Worm (Caenorhabditis elegans): ENCODE results near the gene ZK6.6.

ZK6.6 gene

DNA sequence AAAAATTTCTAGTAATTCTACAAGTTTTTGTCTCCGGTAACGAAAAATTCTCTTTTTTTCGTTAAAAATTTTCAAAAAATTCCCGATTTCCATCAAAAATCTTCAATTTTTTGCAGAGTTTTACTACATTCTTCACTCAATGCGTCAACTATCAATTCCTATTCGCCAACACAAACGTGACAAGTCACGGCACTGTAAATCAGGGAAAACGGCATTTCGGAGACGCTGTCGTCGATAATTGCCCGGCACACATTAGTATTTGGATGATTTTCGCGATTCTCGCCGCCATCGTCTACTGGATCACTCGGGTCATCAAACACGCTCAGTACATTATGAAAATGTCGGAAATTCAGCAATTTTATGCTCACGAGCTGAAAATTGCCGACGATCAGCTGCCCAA is 36.7 kb upstream of the ZK6.6 start:
- no peak for TF ChIP-seq unc-120 (tag; optimal IDR thresholded peaks at IDR 0.05; ENCODE audit: poor library complexity, severe bottlenecking)
- TF ChIP-seq pha-4 (tag; optimal IDR thresholded peaks at IDR 0.05) = no peak
- TF ChIP-seq nhr-2 (tag; optimal IDR thresholded peaks at IDR 0.05) = no peak
- TF ChIP-seq elt-3 (tag; optimal IDR thresholded peaks at IDR 0.05) = no peak
- no peak for TF ChIP-seq cnd-1 (tag; optimal IDR thresholded peaks at IDR 0.05)
- no peak for TF ChIP-seq nhr-76 (tag; optimal IDR thresholded peaks at IDR 0.05)
- no peak for TF ChIP-seq unc-62 (GFP tag; optimal IDR thresholded peaks at IDR 0.05)
- no peak for TF ChIP-seq snpc-4 (tag; optimal IDR thresholded peaks at IDR 0.05)
- TF ChIP-seq sem-2 (GFP tag; optimal IDR thresholded peaks at IDR 0.05) = no peak
- TF ChIP-seq hlh-1 (tag; optimal IDR thresholded peaks at IDR 0.05) = no peak
- no peak for TF ChIP-seq ceh-83 (GFP tag; optimal IDR thresholded peaks at IDR 0.05)
- no peak for TF ChIP-seq bed-3 (GFP tag; optimal IDR thresholded peaks at IDR 0.05)
- TF ChIP-seq mep-1 (tag; optimal IDR thresholded peaks at IDR 0.05) = no peak

DNA sequence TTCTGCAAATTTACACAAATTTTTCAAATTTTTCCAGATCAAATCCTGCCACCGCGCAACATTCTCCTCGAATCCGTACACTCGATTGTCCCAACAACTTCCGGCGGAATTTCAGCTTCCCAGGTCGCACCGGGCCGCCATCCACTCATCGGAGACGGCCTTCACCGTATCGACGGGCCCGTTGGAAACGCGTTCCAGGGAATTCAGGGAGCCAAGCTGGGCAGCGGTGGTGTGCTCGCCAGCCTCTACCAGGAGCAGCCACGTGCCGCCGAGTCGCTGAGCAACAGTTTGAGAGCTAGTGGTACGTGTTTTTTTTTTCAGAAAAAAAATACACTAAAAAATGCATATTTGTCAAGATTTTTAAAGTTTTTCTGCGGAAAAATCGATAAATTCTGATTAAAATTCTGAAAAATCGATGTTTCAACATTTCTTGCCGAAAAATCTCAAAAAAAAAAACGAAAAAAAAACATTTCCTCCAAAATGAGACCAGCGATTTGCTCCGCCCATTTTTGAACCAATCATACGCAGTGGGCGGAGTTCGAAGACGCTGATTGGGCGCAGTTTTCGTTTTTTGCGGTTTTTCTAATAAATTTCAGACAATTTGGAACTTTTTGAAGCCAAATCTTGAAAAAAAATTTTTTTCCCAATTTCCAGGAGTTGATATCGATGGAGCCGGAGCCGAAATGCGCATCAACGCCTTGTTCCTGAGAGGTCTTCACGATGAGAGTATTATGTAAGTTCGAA is 31.4 kb upstream of the ZK6.6 start:
- TF ChIP-seq nhr-28 (tag; optimal IDR thresholded peaks at IDR 0.05) = no peak
- no peak for TF ChIP-seq elt-3 (tag; optimal IDR thresholded peaks at IDR 0.05)
- no peak for TF ChIP-seq ceh-39 (tag; optimal IDR thresholded peaks at IDR 0.05)

DNA sequence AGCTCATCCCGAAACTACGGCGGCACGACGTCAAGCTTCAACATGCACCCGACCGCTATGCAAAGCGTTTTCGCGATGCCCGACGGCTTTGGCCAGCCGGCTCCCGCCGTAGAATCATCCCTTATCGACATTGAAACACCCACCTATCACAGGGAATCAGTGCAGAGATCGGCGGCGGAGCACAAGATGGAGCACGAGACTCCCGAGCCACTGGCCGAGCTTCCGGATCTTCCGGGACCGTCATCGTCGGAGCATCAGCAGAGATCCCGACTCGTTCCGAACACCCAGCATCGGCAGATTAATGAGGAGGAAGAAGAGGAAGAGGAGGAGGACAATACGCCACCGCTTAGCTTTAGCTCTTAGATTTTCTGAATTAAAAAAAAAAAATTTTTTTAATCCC is 30.0 kb upstream of the ZK6.6 start:
- TF ChIP-seq lin-32 (GFP tag; optimal IDR thresholded peaks at IDR 0.05) = no peak
- TF ChIP-seq unc-62 (GFP tag; optimal IDR thresholded peaks at IDR 0.05) = no peak
- no peak for TF ChIP-seq M03D4.4 (tag; optimal IDR thresholded peaks at IDR 0.05)
- TF ChIP-seq blmp-1 (tag; optimal IDR thresholded peaks at IDR 0.05) = no peak
- no peak for TF ChIP-seq ham-2 (GFP tag; optimal IDR thresholded peaks at IDR 0.05)
- no peak for TF ChIP-seq nhr-2 (tag; optimal IDR thresholded peaks at IDR 0.05)
- no peak for TF ChIP-seq bed-3 (GFP tag; optimal IDR thresholded peaks at IDR 0.05)
- TF ChIP-seq flh-1 (GFP tag; optimal IDR thresholded peaks at IDR 0.05) = no peak

DNA sequence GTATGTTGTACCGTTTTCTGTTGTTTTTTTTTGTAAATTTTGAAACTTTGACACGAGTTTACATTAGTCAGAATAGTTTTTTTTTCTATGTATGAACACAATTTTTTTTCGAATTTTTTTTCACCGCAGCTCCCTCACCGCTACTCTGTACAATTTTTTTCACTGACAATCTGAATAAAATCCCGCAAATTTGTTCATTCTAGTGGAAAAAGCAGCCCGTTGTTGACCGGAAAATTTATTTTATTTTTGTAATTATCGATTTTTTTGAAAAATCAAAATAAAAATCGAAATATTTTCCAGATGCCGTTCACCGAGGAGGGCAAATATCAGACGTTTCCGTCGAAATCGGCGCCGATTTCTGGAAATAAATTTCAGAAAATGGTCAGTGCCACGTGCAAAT is 29.0 kb upstream of the ZK6.6 start, which contains the start of gene T22H9.1:
Gene T22H9.1 (plus strand): TSS at position 301 of the 400 bp plus-strand sequence.
- TF ChIP-seq nhr-28 (tag; optimal IDR thresholded peaks at IDR 0.05) (no peak), cnd-1 (tag; optimal IDR thresholded peaks at IDR 0.05) (no peak), lsy-2 (tag; optimal IDR thresholded peaks at IDR 0.05) (no peak), hlh-1 (tag; optimal IDR thresholded peaks at IDR 0.05) (no peak), blmp-1 (tag; optimal IDR thresholded peaks at IDR 0.05) (no peak), ztf-11 (tag; optimal IDR thresholded peaks at IDR 0.05) (no peak)

DNA sequence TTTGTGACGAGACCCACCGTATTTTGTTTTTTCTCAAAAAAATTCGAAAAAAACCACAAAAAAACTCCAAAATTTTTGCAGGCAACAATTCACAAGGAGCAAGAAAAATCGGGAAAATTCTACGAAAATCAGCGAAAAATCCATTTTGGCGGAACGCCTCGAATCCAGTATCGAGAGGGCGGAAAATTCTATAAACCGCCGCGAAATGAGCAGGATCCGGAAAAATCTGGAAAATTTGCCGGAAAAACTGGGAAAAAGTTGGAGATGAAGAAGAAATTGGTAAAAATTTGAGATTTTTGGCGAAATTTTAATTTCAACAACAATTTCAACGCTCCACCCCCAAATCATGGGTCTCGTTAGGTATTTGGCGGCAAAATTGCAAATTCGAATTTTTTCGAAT is 28.4 kb upstream of the ZK6.6 start:
- TF ChIP-seq lsy-2 (tag; optimal IDR thresholded peaks at IDR 0.05) (no peak), lin-13 (tag; optimal IDR thresholded peaks at IDR 0.05) (no peak), blmp-1 (tag; optimal IDR thresholded peaks at IDR 0.05) (no peak)

DNA sequence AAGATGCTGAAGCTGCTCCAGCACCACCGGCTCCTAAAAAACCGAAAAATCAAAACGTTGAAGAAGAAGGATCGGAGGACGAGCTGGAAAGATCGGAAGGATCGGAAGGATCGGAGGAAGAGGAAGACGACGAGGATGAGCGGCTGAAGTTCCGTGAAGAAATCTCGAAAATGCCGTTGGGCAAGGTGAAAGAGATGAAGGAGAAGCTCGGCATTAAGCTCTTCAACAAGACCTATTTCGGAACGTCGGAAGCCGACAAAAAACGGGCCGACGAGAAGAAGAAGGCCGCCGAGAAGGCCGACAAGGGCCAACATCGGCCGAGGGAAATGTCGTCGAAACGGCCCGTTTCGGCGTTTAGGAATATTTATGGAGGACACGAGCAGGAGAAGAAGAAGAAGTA is 27.2 kb upstream of the ZK6.6 start:
- TF ChIP-seq flh-1 (GFP tag; optimal IDR thresholded peaks at IDR 0.05) = no peak
- no peak for TF ChIP-seq bed-3 (GFP tag; optimal IDR thresholded peaks at IDR 0.05)
- TF ChIP-seq mep-1 (tag; optimal IDR thresholded peaks at IDR 0.05) = no peak
- no peak for TF ChIP-seq nhr-12 (tag; optimal IDR thresholded peaks at IDR 0.05)
- TF ChIP-seq cnd-1 (tag; optimal IDR thresholded peaks at IDR 0.05) = no peak
- no peak for TF ChIP-seq nhr-237 (tag; optimal IDR thresholded peaks at IDR 0.05)
- no peak for TF ChIP-seq M03D4.4 (tag; optimal IDR thresholded peaks at IDR 0.05)
- TF ChIP-seq ceh-43 (GFP tag; optimal IDR thresholded peaks at IDR 0.05) = no peak
- TF ChIP-seq elt-3 (tag; optimal IDR thresholded peaks at IDR 0.05) = no peak
- no peak for TF ChIP-seq snpc-4 (tag; optimal IDR thresholded peaks at IDR 0.05)
- TF ChIP-seq lsy-2 (tag; optimal IDR thresholded peaks at IDR 0.05) = no peak
- no peak for TF ChIP-seq sptf-1 (tag; optimal IDR thresholded peaks at IDR 0.05)
- no peak for TF ChIP-seq lin-32 (GFP tag; optimal IDR thresholded peaks at IDR 0.05)
- no peak for TF ChIP-seq unc-120 (tag; optimal IDR thresholded peaks at IDR 0.05; ENCODE audit: poor library complexity, severe bottlenecking)

DNA sequence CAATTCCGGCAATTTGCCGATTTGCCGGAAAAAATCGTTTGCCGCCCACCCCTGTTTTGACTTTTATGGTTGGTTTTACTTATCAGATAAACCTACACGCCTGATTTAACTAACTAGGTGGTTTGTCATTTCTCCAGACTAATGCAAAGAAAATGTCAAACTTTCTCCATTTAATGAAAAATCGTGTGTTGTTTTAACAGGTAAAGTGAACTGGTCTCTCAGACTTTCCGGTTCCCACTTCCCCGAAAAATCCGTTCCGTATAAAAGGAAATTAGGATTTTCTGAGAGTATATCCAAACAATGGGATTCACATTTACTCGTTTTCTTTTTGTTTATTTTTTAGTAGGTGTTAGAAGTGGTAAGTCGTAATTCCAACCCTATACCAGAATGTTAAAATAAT is 23.8 kb upstream of the ZK6.6 start, which contains the start of gene mltn-6:
Gene mltn-6 (plus strand): TSS at position 301 of the 400 bp plus-strand sequence.
- TF ChIP-seq unc-120 (tag; optimal IDR thresholded peaks at IDR 0.05; ENCODE audit: poor library complexity, severe bottlenecking) = no peak
- no peak for TF ChIP-seq nhr-76 (tag; optimal IDR thresholded peaks at IDR 0.05)
- TF ChIP-seq blmp-1 (tag; optimal IDR thresholded peaks at IDR 0.05) = no peak
- no peak for TF ChIP-seq M03D4.4 (tag; optimal IDR thresholded peaks at IDR 0.05)
- TF ChIP-seq bed-3 (GFP tag; optimal IDR thresholded peaks at IDR 0.05) = no peak
- no peak for TF ChIP-seq ham-2 (GFP tag; optimal IDR thresholded peaks at IDR 0.05)
- TF ChIP-seq mls-2 (tag; optimal IDR thresholded peaks at IDR 0.05) = no peak
- TF ChIP-seq elt-3 (tag; optimal IDR thresholded peaks at IDR 0.05) = no peak
- no peak for TF ChIP-seq elt-1 (tag; optimal IDR thresholded peaks at IDR 0.05; ENCODE audit: borderline replicate concordance, insufficient read depth)
- no peak for TF ChIP-seq hlh-1 (tag; optimal IDR thresholded peaks at IDR 0.05)
- TF ChIP-seq ceh-43 (GFP tag; optimal IDR thresholded peaks at IDR 0.05) = no peak
- TF ChIP-seq lin-32 (GFP tag; optimal IDR thresholded peaks at IDR 0.05) = no peak
- TF ChIP-seq nhr-28 (tag; optimal IDR thresholded peaks at IDR 0.05) = no peak
- TF ChIP-seq nhr-2 (tag; optimal IDR thresholded peaks at IDR 0.05) = no peak
- no peak for TF ChIP-seq snpc-4 (tag; optimal IDR thresholded peaks at IDR 0.05)
- TF ChIP-seq cnd-1 (tag; optimal IDR thresholded peaks at IDR 0.05) = no peak
- no peak for TF ChIP-seq drap-1 (GFP tag; optimal IDR thresholded peaks at IDR 0.05)
- TF ChIP-seq unc-62 (GFP tag; optimal IDR thresholded peaks at IDR 0.05) = no peak
- no peak for TF ChIP-seq nhr-12 (tag; optimal IDR thresholded peaks at IDR 0.05)

Measured in whole organism, mixed stage, embryonic.